Worm (Caenorhabditis elegans): ENCODE results near the gene cav-2.

- TF ChIP-seq nhr-237 (tag; optimal IDR thresholded peaks at IDR 0.05) (no peak), aly-2 (tag; optimal IDR thresholded peaks at IDR 0.05) (no peak), mep-1 (tag; optimal IDR thresholded peaks at IDR 0.05) (no peak), ama-1 (optimal IDR thresholded peaks at IDR 0.05) (no peak), C04F5.9 (tag; optimal IDR thresholded peaks at IDR 0.05) (no peak)
Observed at ce11 chrV:13593083-13593482, 36.2 kb downstream of the cav-2 start, which contains the start of gene F53F4.4.

Measured in whole organism, L1 larva.